Worm (Caenorhabditis elegans): ENCODE measurements around the gene ceh-22.

DNA sequence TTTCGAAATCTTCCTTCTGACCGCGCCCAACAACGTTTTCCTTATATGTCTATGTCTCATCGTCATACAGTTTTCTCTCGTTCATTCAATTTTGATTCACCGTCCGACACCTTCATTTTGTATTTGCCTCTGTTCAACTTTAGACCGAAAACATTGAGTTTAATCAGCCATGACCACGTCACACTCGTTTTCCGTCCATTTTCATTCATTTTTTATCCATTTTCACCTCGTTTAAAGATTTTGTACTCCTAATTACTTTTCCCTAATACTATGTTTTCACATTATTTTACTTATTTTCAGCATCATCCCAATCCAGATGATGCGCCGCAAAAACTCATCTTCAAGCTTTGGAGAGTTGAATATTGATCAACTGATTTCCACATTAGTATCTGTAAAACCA lies 30.5 kb downstream of the ceh-22 start, which contains the start of gene pph-1:
- TF ChIP-seq ama-1 (optimal IDR thresholded peaks at IDR 0.05), result no peak
- TF ChIP-seq ceh-62 (tag; optimal IDR thresholded peaks at IDR 0.05), result no peak
